Fruit fly (Drosophila melanogaster) whole organism, adult: Measurements from ENCODE around the gene Pdcd4.

Experiments
- CG11617 ChIP-seq: fragments of 200-800 bp; sonication (Bioruptor generic); optimal IDR thresholded peaks from 2 replicates; lab custom pipeline; 2017; ENCODE audit warnings: mild to moderate bottlenecking, missing biosample characterization, missing genetic modification reagents, missing genetic modification characterization
- CG12768 ChIP-seq: fragments of 200-800 bp; sonication (Bioruptor generic); optimal IDR thresholded peaks from 2 replicates; lab custom pipeline; 2017; ENCODE audit warnings: missing biosample characterization, missing genetic modification characterization, mild to moderate bottlenecking, moderate library complexity, missing genetic modification reagents
- CG14711 ChIP-seq: fragments of 200-800 bp; sonication (Bioruptor generic); optimal IDR thresholded peaks from 2 replicates; lab custom pipeline; 2018; ENCODE audit warnings: missing biosample characterization, mild to moderate bottlenecking, missing genetic modification characterization, moderate library complexity
- CG1620 ChIP-seq: fragments of 200-800 bp; sonication (Bioruptor generic); optimal IDR thresholded peaks from 2 replicates; lab custom pipeline; 2016; ENCODE audit warnings: missing biosample characterization, missing genetic modification characterization
- CG33017 ChIP-seq: fragments of 200-800 bp; sonication (Bioruptor generic); optimal IDR thresholded peaks from 2 replicates; lab custom pipeline; 2018; ENCODE audit warnings: missing biosample characterization, mild to moderate bottlenecking, missing genetic modification characterization, moderate library complexity
- CG5204 ChIP-seq: fragments of 200-800 bp; sonication (Bioruptor generic); optimal IDR thresholded peaks from 2 replicates; lab custom pipeline; 2016; ENCODE audit warnings: missing biosample characterization, missing genetic modification characterization
- CG7045 ChIP-seq: fragments of 200-800 bp; sonication (Bioruptor generic); optimal IDR thresholded peaks from 2 replicates; lab custom pipeline; 2017; ENCODE audit warnings: missing biosample characterization, mild to moderate bottlenecking, missing genetic modification characterization
- CG7101 ChIP-seq: fragments of 200-800 bp; sonication (Bioruptor generic); optimal IDR thresholded peaks from 2 replicates; lab custom pipeline; 2018; ENCODE audit warnings: missing biosample characterization, mild to moderate bottlenecking, missing genetic modification characterization, moderate library complexity
- Clk ChIP-seq: fragments of 200-800 bp; sonication (Bioruptor generic); optimal IDR thresholded peaks from 2 replicates; lab custom pipeline; 2017; ENCODE audit warnings: missing biosample characterization, missing genetic modification characterization
- Crg-1 ChIP-seq: fragments of 200-800 bp; sonication (Bioruptor generic); optimal IDR thresholded peaks from 2 replicates; lab custom pipeline; 2016; ENCODE audit warnings: missing biosample characterization, missing genetic modification characterization
- Hr96 ChIP-seq: fragments of 200-800 bp; sonication (Bioruptor generic); optimal IDR thresholded peaks from 2 replicates; lab custom pipeline; 2016; ENCODE audit warnings: missing biosample characterization, missing genetic modification characterization
- Mnt ChIP-seq: fragments of 200-800 bp; sonication (Bioruptor generic); optimal IDR thresholded peaks from 2 replicates; lab custom pipeline; 2016; ENCODE audit warnings: missing biosample characterization, mild to moderate bottlenecking, missing genetic modification characterization
- bab1 ChIP-seq: fragments of 200-800 bp; sonication (Bioruptor generic); optimal IDR thresholded peaks from 3 replicates; lab custom pipeline; 2019; ENCODE audit warnings: missing biosample characterization, mild to moderate bottlenecking, missing genetic modification characterization, moderate library complexity
- cic ChIP-seq: fragments of 200-800 bp; sonication (Bioruptor generic); optimal IDR thresholded peaks from 2 replicates; lab custom pipeline; 2017; ENCODE audit warnings: missing biosample characterization, mild to moderate bottlenecking, missing genetic modification characterization, moderate library complexity
- cnc ChIP-seq, 2 experiments: fragments of >200 bp; optimal IDR thresholded peaks; 2 replicates each; lab custom pipeline; 2017
- kay ChIP-seq: fragments of 200-800 bp; sonication (Bioruptor generic); peaks from one replicate; lab custom pipeline; 2016; ENCODE audit warnings: missing biosample characterization, missing genetic modification characterization, borderline replicate concordance
- ovo ChIP-seq: fragments of 200-800 bp; sonication (Bioruptor generic); optimal IDR thresholded peaks from 2 replicates; lab custom pipeline; 2016; ENCODE audit warnings: missing biosample characterization, missing genetic modification characterization
- pad ChIP-seq: fragments of 200-800 bp; sonication (Bioruptor generic); optimal IDR thresholded peaks from 3 replicates; lab custom pipeline; 2017; ENCODE audit warnings: missing biosample characterization, missing genetic modification characterization, mild to moderate bottlenecking, moderate library complexity, missing genetic modification reagents
- tj ChIP-seq: fragments of 200-800 bp; sonication (Bioruptor generic); optimal IDR thresholded peaks from 3 replicates; lab custom pipeline; 2017; ENCODE audit warnings: missing biosample characterization, mild to moderate bottlenecking, missing genetic modification characterization, moderate library complexity
- toe ChIP-seq: fragments of 200-800 bp; sonication (Bioruptor generic); optimal IDR thresholded peaks from 2 replicates; lab custom pipeline; 2016; ENCODE audit warnings: missing biosample characterization, missing genetic modification characterization

Pdcd4 gene

dm6 chrX:13781739-13782502 is 26.7 kb upstream of the Pdcd4 start, which contains the start of the genes CtsB and amrt:
Gene CtsB (minus strand): TSS chrX:13782170.
Gene amrt (plus strand): TSS chrX:13782459.
- TF ChIP-seq Crg-1 (GFP tag; lab: Kevin White, UChicago) (peak; percentile 19), CG1620 (peak; percentile 78), CG11617 (GFP tag; lab: Kevin White, UChicago) (peak; percentile 94), CG33017 (tag; lab: Kevin White, UChicago) (peak; percentile 32), CG7045 (GFP tag; lab: Kevin White, UChicago) (peak; percentile 60), pad (peak; percentile 58), CG14711 (peak; percentile 44), tj (peak; percentile 99), toe (GFP tag; lab: Kevin White, UChicago) (peak; percentile 76), Clk (peak; percentile 2), Mnt (GFP tag; lab: Kevin White, UChicago) (peak; percentile 70), Hr96 (GFP tag; lab: Kevin White, UChicago) (peak; percentile 90), CG12768 (GFP tag; lab: Kevin White, UChicago) (peak; percentile 49), CG5204 (peak; percentile 57), ovo (peak; percentile 75), kay (GFP tag; lab: Kevin White, UChicago) (no peak), bab1 (GFP tag; lab: Kevin White, UChicago) (peak; percentile 89), cnc (optimal IDR thresholded peaks at IDR 0.05; lab: Kevin White, UChicago) (peak; percentile 58 to 74), cic (GFP tag; lab: Kevin White, UChicago) (peak; percentile 75), CG7101 (tag; lab: Kevin White, UChicago) (peak; percentile 75)

dm6 chrX:13779696-13780095 is 24.5 kb upstream of the Pdcd4 start:
- TF ChIP-seq CG1620 (peak; percentile 25), cic (GFP tag; lab: Kevin White, UChicago) (peak; percentile 77), bab1 (GFP tag; lab: Kevin White, UChicago) (peak; percentile 40), CG5204 (no peak), Clk (no peak), kay (GFP tag; lab: Kevin White, UChicago) (peak; percentile 92), pad (peak; percentile 26), ovo (no peak), CG7101 (tag; lab: Kevin White, UChicago) (peak; percentile 85), Crg-1 (GFP tag; lab: Kevin White, UChicago) (no peak), CG11617 (GFP tag; lab: Kevin White, UChicago) (peak; percentile 69), tj (peak; percentile 56), Hr96 (GFP tag; lab: Kevin White, UChicago) (no peak), CG33017 (tag; lab: Kevin White, UChicago) (peak; percentile 71), CG12768 (GFP tag; lab: Kevin White, UChicago) (peak; percentile 72), CG7045 (GFP tag; lab: Kevin White, UChicago) (peak; percentile 33), Mnt (GFP tag; lab: Kevin White, UChicago) (peak; percentile 32), toe (GFP tag; lab: Kevin White, UChicago) (no peak), cnc (optimal IDR thresholded peaks at IDR 0.05; lab: Kevin White, UChicago) (no peak), CG14711 (peak; percentile 75)

DNA sequence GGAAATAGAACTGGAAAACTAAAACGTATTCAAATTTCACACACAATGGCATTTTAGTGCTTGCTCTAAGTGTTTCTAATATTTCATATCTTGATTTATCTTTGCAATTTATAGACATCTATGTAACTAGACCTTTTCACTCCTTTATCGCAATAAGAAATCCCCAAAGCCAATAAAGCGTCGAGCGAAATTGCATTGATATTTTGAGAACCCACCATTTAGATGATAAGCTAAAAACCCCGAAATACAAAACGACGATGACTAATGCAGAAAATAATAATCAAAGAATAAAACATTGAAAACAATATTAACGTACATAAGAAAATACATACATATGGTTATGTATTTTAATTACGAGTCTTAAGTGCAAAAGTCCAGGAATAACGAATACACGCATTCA is 23.4 kb upstream of the Pdcd4 start:
- TF ChIP-seq CG7101 (tag; lab: Kevin White, UChicago) = no peak
- peak; percentile 39 for TF ChIP-seq kay (GFP tag; lab: Kevin White, UChicago)
- no peak for TF ChIP-seq CG33017 (tag; lab: Kevin White, UChicago)
- TF ChIP-seq CG1620 = no peak

DNA sequence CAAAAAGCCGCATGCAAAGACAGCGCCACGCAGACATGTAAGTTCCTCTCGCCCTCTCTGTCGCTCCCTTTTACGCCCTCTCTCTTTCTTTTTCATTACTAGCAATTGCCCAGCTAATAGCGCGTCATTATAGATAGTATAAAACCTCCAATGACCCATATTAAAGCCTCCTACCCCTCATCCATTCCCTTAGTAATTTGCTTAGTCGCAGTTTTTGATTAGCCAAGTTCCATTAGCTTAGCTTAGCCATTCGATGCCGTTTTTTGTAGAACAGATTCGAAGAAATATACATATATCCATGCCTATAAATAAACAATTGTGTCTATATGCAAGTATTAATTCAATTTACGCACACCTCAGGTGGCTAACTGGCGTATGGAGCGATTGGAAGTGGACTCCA is 15.6 kb upstream of the Pdcd4 start:
- no peak for TF ChIP-seq Mnt (GFP tag; lab: Kevin White, UChicago)
- no peak for TF ChIP-seq ovo
- peak; percentile 91 for TF ChIP-seq tj

DNA sequence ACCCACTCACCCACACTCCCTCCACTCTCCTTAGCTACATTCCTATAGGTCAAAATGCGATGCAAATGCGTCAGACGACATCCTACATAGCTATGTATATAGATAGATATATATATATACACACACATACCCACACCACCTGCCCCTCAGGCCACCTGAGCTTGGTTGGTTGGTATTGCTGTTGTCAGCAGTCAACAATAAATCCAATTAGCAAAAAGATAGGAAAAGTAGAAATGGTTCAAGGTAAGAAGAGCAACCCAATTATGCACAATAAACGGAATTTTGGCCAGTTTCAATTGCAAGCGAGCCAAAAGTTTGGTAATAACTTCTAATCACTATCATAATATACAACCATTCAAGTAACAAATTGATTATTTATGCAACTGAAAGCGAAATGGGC is 11.3 kb upstream of the Pdcd4 start:
- TF ChIP-seq cic (GFP tag; lab: Kevin White, UChicago) (no peak), tj (peak; percentile 92), CG11617 (GFP tag; lab: Kevin White, UChicago) (no peak), Hr96 (GFP tag; lab: Kevin White, UChicago) (no peak), CG12768 (GFP tag; lab: Kevin White, UChicago) (no peak), pad (no peak), Crg-1 (GFP tag; lab: Kevin White, UChicago) (no peak), cnc (optimal IDR thresholded peaks at IDR 0.05; lab: Kevin White, UChicago) (no peak)

- TF ChIP-seq Crg-1 (GFP tag; lab: Kevin White, UChicago) (no peak), bab1 (GFP tag; lab: Kevin White, UChicago) (no peak), tj (peak; percentile 56), CG7101 (tag; lab: Kevin White, UChicago) (no peak), ovo (no peak), kay (GFP tag; lab: Kevin White, UChicago) (no peak), toe (GFP tag; lab: Kevin White, UChicago) (no peak), CG1620 (no peak)
Measured at dm6 chrX:13765217-13765616, 10.0 kb upstream of the Pdcd4 start.
